Worm (Caenorhabditis elegans): Measurements from ENCODE around the gene srlf-33.

DNA sequence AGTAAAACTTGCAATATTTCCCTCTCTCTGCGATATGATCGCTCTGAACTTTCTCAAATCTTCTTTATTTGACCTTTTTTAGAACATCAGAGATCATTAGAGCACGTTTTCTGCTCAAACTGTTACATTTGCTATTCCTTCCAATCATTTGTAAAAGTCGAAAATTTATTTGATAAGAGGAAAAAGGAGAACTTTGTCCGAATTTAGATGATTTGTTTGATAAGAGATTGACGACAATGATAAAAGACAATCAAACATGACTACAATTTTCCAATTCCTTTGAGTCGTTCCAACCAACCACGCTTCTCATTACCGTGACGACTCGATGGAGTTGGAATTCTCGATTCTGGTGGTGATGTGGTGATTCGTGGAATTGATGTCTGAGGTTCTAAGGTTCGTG is 7.4 kb downstream of the srlf-33 start:
- TF ChIP-seq ztf-11 (tag; optimal IDR thresholded peaks at IDR 0.05) (no peak), unc-62 (GFP tag; optimal IDR thresholded peaks at IDR 0.05) (no peak), elt-1 (tag; optimal IDR thresholded peaks at IDR 0.05; ENCODE audit: borderline replicate concordance, insufficient read depth) (no peak), ceh-83 (GFP tag; optimal IDR thresholded peaks at IDR 0.05) (no peak), snpc-4 (tag; optimal IDR thresholded peaks at IDR 0.05) (no peak), mab-5 (tag; optimal IDR thresholded peaks at IDR 0.05) (no peak), nhr-237 (tag; optimal IDR thresholded peaks at IDR 0.05) (no peak), nhr-76 (tag; optimal IDR thresholded peaks at IDR 0.05) (no peak), nhr-12 (tag; optimal IDR thresholded peaks at IDR 0.05) (no peak), nhr-28 (tag; optimal IDR thresholded peaks at IDR 0.05) (no peak), mep-1 (tag; optimal IDR thresholded peaks at IDR 0.05) (no peak), pha-4 (tag; optimal IDR thresholded peaks at IDR 0.05) (no peak)
